Worm (Caenorhabditis elegans): ENCODE measurements around the gene F41C6.4.

- TF ChIP-seq nhr-11 (tag; optimal IDR thresholded peaks at IDR 0.05) = no peak
- no peak for TF ChIP-seq nhr-77 (tag; optimal IDR thresholded peaks at IDR 0.05)
- no peak for TF ChIP-seq unc-39 (tag; optimal IDR thresholded peaks at IDR 0.05)
- no peak for TF ChIP-seq ceh-28 (tag; optimal IDR thresholded peaks at IDR 0.05)
- TF ChIP-seq pqm-1 (tag; optimal IDR thresholded peaks at IDR 0.05) = no peak
- no peak for TF ChIP-seq ceh-16 (tag; optimal IDR thresholded peaks at IDR 0.05)
- TF ChIP-seq fkh-10 (GFP tag; optimal IDR thresholded peaks at IDR 0.05) = no peak
- TF ChIP-seq lin-15B (tag; optimal IDR thresholded peaks at IDR 0.05) = no peak
Measured at ce11 chrX:6916150-6916549, 41.5 kb upstream of the F41C6.4 start.
